Worm (Caenorhabditis elegans): Measurements from ENCODE around the gene gsp-1.

gsp-1 gene

DNA sequence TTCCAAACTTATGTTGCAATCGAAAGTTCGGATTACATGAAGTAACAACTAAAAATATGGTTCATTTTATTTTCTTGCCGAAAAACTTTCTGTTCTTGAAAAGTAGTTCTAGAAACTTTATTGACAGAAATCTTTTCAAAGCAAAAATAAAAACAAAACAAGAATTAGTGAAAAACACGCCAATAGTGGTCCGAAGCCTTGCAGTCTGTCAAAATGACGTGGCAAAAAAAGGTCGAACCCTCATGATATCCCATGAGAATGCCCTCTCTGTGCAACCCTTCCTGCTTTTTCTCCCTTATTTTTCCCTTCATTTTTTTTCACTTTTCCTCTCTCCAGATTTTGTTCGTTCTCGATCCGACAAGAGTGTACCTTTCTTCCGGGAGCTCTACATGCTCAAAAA, 16.9 kb downstream of the gsp-1 start:
- TF ChIP-seq nhr-12 (tag; optimal IDR thresholded peaks at IDR 0.05) = no peak
- no peak for TF ChIP-seq gmeb-1 (tag; optimal IDR thresholded peaks at IDR 0.05)
- TF ChIP-seq egl-27 (tag; optimal IDR thresholded peaks at IDR 0.05) = no peak
- TF ChIP-seq nhr-11 (tag; optimal IDR thresholded peaks at IDR 0.05) = no peak
- no peak for TF ChIP-seq lin-11 (tag; optimal IDR thresholded peaks at IDR 0.05)
- TF ChIP-seq crh-2 (tag; optimal IDR thresholded peaks at IDR 0.05) = peak; percentile 63

DNA sequence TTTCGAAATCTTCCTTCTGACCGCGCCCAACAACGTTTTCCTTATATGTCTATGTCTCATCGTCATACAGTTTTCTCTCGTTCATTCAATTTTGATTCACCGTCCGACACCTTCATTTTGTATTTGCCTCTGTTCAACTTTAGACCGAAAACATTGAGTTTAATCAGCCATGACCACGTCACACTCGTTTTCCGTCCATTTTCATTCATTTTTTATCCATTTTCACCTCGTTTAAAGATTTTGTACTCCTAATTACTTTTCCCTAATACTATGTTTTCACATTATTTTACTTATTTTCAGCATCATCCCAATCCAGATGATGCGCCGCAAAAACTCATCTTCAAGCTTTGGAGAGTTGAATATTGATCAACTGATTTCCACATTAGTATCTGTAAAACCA, 20.0 kb downstream of the gsp-1 start, which contains the start of gene pph-1:
TSS of gene pph-1 (plus strand) at position 301 of the 400 bp plus-strand sequence.
- TF ChIP-seq lin-11 (tag; optimal IDR thresholded peaks at IDR 0.05) (no peak), nhr-237 (tag; optimal IDR thresholded peaks at IDR 0.05) (no peak), lin-39 (tag; optimal IDR thresholded peaks at IDR 0.05) (no peak), gmeb-1 (tag; optimal IDR thresholded peaks at IDR 0.05) (no peak), mbf-1 (tag; optimal IDR thresholded peaks at IDR 0.05) (no peak), ama-1 (optimal IDR thresholded peaks at IDR 0.05) (no peak), lsy-2 (tag; optimal IDR thresholded peaks at IDR 0.05) (no peak), R02D3.7 (tag; optimal IDR thresholded peaks at IDR 0.05) (no peak), ztf-1 (GFP tag; conservative IDR thresholded peaks at IDR 0.05) (no peak), zag-1 (tag; optimal IDR thresholded peaks at IDR 0.05) (no peak), sma-3 (GFP tag; optimal IDR thresholded peaks at IDR 0.05) (no peak), ZK546.5 (tag; optimal IDR thresholded peaks at IDR 0.05) (no peak), ceh-16 (tag; optimal IDR thresholded peaks at IDR 0.05) (no peak), sem-4 (tag; optimal IDR thresholded peaks at IDR 0.05) (no peak), crh-2 (tag; optimal IDR thresholded peaks at IDR 0.05) (no peak)

DNA sequence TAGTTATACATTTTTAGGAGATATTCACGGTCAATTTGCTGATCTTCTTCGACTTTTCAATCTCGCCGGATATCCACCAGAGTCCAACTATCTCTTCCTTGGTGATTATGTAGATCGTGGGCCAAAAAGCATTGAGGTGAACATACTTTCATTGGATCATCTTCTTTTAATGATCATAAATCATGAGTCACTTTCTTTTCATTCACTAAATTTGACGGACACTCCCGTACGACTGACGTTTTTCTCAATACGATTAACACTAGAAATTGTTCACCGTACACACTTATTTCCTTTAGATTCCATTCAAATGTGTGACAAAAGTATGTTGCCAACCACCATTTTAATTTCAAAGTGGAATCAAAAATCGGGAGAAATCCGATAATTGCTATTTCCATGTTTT, 20.7 kb downstream of the gsp-1 start:
- peak; percentile 7 for TF ChIP-seq blmp-1 (tag; optimal IDR thresholded peaks at IDR 0.05; ENCODE audit: insufficient read depth)
- TF ChIP-seq nhr-25 (tag; optimal IDR thresholded peaks at IDR 0.05) = no peak

DNA sequence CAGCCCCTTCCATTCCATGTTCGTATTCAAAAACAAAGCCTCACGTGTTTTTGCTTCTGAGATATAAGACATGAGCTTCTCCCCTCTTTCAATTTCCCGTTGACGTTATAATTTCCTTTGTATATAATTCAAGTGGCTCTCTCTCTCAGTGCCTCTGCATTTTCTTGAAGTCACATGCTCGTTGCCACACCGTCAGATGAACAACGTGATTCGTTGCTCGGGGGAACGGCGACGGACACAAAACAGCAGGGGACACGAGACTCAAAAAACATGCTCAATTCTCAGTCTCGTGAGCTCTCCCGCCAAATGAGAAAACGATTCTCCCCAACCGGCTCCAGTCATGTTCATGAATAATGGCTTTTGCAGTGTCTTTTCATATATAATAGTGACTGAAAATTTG, 26.1 kb downstream of the gsp-1 start:
- TF ChIP-seq skn-1 (tag; optimal IDR thresholded peaks at IDR 0.05) (no peak), lin-11 (tag; optimal IDR thresholded peaks at IDR 0.05) (peak; percentile 45)

DNA sequence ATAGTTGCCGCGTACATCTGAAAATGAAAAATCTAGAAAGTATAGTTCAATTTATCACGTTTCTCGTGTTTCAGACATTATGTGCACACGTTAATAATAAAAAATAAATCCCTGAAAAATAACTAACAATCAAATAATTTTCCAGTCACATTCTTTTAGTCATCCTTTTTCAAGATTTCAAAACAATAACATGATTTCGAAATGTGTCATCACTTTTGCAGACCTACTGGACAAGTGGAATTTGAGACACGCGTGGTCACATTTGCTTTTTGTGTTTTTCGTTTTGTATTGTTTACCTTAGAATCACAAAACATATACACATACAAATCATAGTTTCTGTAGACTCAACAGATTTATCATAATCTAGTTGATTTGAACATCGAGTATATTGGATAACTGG, 27.2 kb downstream of the gsp-1 start:
- TF ChIP-seq R02D3.7 (tag; optimal IDR thresholded peaks at IDR 0.05) = no peak
- TF ChIP-seq nhr-129 (tag; optimal IDR thresholded peaks at IDR 0.05) = peak; percentile 85
- no peak for TF ChIP-seq ZK546.5 (tag; optimal IDR thresholded peaks at IDR 0.05)

DNA sequence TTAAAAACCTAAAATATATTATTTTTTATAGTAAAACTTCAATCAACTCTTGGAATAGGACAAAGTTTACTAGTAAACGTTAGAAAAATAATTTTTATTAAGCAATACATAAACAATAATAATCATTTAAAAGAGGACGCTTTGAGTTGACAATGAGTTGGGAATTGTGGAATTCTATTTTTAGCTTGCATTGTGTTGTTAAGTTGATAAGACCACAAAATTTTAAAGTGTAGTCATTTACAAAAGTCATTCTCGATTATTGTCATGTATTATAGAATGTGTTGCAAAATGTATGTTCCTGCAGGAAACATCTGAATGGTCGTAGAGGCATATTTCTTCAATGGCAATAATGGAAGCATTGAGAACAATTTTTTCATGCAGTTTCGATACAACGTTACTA, 28.8 kb downstream of the gsp-1 start:
- TF ChIP-seq fos-1 (tag; optimal IDR thresholded peaks at IDR 0.05) (peak; percentile 20), ama-1 (optimal IDR thresholded peaks at IDR 0.05) (no peak), ztf-4 (tag; optimal IDR thresholded peaks at IDR 0.05) (no peak), ZK546.5 (tag; optimal IDR thresholded peaks at IDR 0.05) (no peak), nhr-77 (tag; optimal IDR thresholded peaks at IDR 0.05) (no peak), nhr-23 (tag; optimal IDR thresholded peaks at IDR 0.05) (no peak)

DNA sequence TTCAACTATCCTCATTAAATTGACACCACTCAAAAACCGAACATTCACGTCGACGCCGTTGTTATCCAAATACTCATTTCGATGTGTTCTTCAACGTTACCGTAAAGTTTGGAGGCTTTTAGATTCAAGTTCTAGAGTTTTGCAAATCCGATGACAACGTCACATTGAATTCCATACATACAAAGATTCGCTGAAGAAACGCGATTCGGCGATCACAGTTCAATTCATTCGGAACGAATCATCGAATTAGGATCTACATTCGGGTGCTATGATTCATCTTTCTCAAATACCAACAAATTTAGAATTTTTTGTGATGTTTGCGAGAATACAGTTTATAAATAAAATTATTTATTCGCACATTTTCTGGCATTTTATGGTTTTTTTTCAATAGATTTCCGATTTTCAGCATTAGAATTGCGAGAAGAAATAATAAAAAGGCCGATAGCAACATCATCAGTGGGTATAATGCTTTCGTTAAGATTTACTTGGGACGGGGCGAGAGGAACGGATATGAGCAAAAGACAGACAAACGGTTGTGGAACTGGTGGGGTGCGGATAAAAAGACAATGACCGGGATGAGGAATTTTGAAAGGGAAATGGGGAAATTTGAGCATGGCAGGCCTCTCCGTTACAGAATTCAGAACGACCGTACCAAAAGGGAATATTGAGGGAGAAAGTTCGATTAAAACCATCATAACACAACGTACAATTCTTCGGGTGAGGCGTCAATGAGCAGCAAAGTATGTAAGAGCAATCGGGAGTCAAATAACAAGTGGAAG, 29.8 kb downstream of the gsp-1 start:
- no peak for TF ChIP-seq R02D3.7 (tag; optimal IDR thresholded peaks at IDR 0.05)
- no peak for TF ChIP-seq nhr-129 (tag; optimal IDR thresholded peaks at IDR 0.05)
- no peak for TF ChIP-seq fos-1 (tag; optimal IDR thresholded peaks at IDR 0.05)
- TF ChIP-seq ama-1 (optimal IDR thresholded peaks at IDR 0.05) = peak; percentile 81
- peak; percentile 30 for TF ChIP-seq nhr-25 (tag; optimal IDR thresholded peaks at IDR 0.05)
- TF ChIP-seq nhr-21 (tag; optimal IDR thresholded peaks at IDR 0.05) = peak; percentile 36
- no peak for TF ChIP-seq nhr-10 (tag; optimal IDR thresholded peaks at IDR 0.05)
- no peak for TF ChIP-seq mab-5 (tag; optimal IDR thresholded peaks at IDR 0.05)
- no peak for TF ChIP-seq peb-1 (tag; optimal IDR thresholded peaks at IDR 0.05)
- no peak for TF ChIP-seq elt-3 (tag; optimal IDR thresholded peaks at IDR 0.05)
- no peak for TF ChIP-seq elt-1 (tag; optimal IDR thresholded peaks at IDR 0.05)
- no peak for TF ChIP-seq unc-62 (GFP tag; optimal IDR thresholded peaks at IDR 0.05)
- TF ChIP-seq mdl-1 (tag; optimal IDR thresholded peaks at IDR 0.05) = no peak
- TF ChIP-seq sem-4 (tag; optimal IDR thresholded peaks at IDR 0.05) = no peak
- TF ChIP-seq dmd-4 (tag; optimal IDR thresholded peaks at IDR 0.05) = no peak
- peak; percentile 66 for TF ChIP-seq Y55F3AM.14 (GFP tag; optimal IDR thresholded peaks at IDR 0.05)
- TF ChIP-seq mbf-1 (tag; optimal IDR thresholded peaks at IDR 0.05) = no peak
- TF ChIP-seq ztf-1 (GFP tag; conservative IDR thresholded peaks at IDR 0.05) = 0 out of 2 replicates have a peak, but pooled peaks have one; percentile 21
- no peak for TF ChIP-seq alr-1 (tag; optimal IDR thresholded peaks at IDR 0.05)
- no peak for TF ChIP-seq ztf-11 (tag; optimal IDR thresholded peaks at IDR 0.05)
- peak; percentile 42 for TF ChIP-seq sma-3 (GFP tag; optimal IDR thresholded peaks at IDR 0.05)
- no peak for TF ChIP-seq nhr-6 (tag; optimal IDR thresholded peaks at IDR 0.05)
- no peak for TF ChIP-seq lin-11 (tag; optimal IDR thresholded peaks at IDR 0.05)
- no peak for TF ChIP-seq gmeb-1 (tag; optimal IDR thresholded peaks at IDR 0.05)
- TF ChIP-seq ztf-4 (tag; optimal IDR thresholded peaks at IDR 0.05) = no peak
- TF ChIP-seq ceh-16 (tag; optimal IDR thresholded peaks at IDR 0.05) = no peak

Data from whole organism, L2 larva.